Fruit fly (Drosophila melanogaster): Measurements from ENCODE around the gene muc.
A peak's percentile ranks its signal among the peaks of the same experiment; 100 is the strongest.

The muc gene

DNA sequence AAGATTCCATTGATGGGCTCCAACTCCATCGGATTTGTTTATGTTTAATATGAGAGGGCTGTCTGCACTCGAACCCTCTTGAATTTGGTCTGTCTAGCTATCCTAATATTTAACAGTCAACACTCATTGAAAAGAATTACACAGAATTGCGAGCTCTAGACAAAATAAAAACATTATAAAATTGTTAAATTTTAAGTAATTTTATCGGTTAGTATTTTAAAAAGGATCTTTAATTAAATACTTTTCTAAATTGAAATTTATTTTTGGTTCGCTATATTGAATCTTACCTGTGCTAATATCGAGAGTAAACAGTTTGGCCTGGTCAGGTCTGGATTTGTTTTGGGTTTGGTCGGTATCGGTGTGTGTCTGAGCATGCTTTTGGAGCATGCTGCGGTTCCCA lies 25.0 kb upstream of the muc start (continued):
- peak; percentile 68 for TF ChIP-seq Dek (tag; optimal IDR thresholded peaks at IDR 0.05)
- TF ChIP-seq CG17568 (GFP tag; optimal IDR thresholded peaks at IDR 0.05), result no peak
- no peak for TF ChIP-seq CG33213 (GFP tag; optimal IDR thresholded peaks at IDR 0.05)
- TF ChIP-seq amos (GFP tag; IDR thresholded peaks at IDR 0.05; ENCODE audit: partially characterized antibody), result no peak
- TF ChIP-seq D (optimal IDR thresholded peaks at IDR 0.05), result no peak
- TF ChIP-seq D (GFP tag; optimal IDR thresholded peaks at IDR 0.05), result peak; percentile 16
- TF ChIP-seq inv (GFP tag; IDR thresholded peaks at IDR 0.05; ENCODE audit: partially characterized antibody), result no peak
- TF ChIP-seq dmrt11E (tag; optimal IDR thresholded peaks at IDR 0.05), result peak; percentile 67
- TF ChIP-seq CG17912 (GFP tag; optimal IDR thresholded peaks at IDR 0.05), result peak; percentile 13
- no peak for TF ChIP-seq ERR (GFP tag; optimal IDR thresholded peaks at IDR 0.05)
- TF ChIP-seq CG7928 (GFP tag; optimal IDR thresholded peaks at IDR 0.05), result peak; percentile 12
- no peak; the same call in 1 of the 2 replicates for TF ChIP-seq CG8765 (GFP tag; IDR thresholded peaks at IDR 0.05)
- peak; percentile 27 for TF ChIP-seq org-1 (GFP tag; optimal IDR thresholded peaks at IDR 0.05)
- TF ChIP-seq PHDP (tag; optimal IDR thresholded peaks at IDR 0.05), result peak; percentile 77
- peak; percentile 71 for TF ChIP-seq CG12299 (tag; optimal IDR thresholded peaks at IDR 0.05)
- no peak for TF ChIP-seq CG15479 (GFP tag; optimal IDR thresholded peaks at IDR 0.05)
- peak; percentile 71 for TF ChIP-seq ind (GFP tag; optimal IDR thresholded peaks at IDR 0.05)
- TF ChIP-seq Dip2 (GFP tag; IDR thresholded peaks at IDR 0.05), result no peak
- peak; percentile 88 for TF ChIP-seq Ada2b (GFP tag; IDR thresholded peaks at IDR 0.05)
- TF ChIP-seq CG9609 (GFP tag; optimal IDR thresholded peaks at IDR 0.05), result peak; percentile 6
- peak; percentile 76; the same call in 2 of the 3 replicates for TF ChIP-seq CG11456 (GFP tag; IDR thresholded peaks at IDR 0.05)
- TF ChIP-seq CG6791 (GFP tag; IDR thresholded peaks at IDR 0.05; ENCODE audit: partially characterized antibody), result no peak
- TF ChIP-seq Fer3 (tag; optimal IDR thresholded peaks at IDR 0.05), result peak; percentile 80
- TF ChIP-seq CG4617 (GFP tag; optimal IDR thresholded peaks at IDR 0.05; ENCODE audit: borderline replicate concordance), result no peak
- no peak for TF ChIP-seq grn (GFP tag; optimal IDR thresholded peaks at IDR 0.05)
- peak; percentile 42 for TF ChIP-seq Nf-YC (tag; optimal IDR thresholded peaks at IDR 0.05)
- no peak for TF ChIP-seq CG13123 (GFP tag; optimal IDR thresholded peaks at IDR 0.05)

dm6 chr2L:7404923-7405322 lies 21.7 kb upstream of the muc start, which contains the start of gene CG5177:
Gene CG5177, plus strand, starts transcription at chr2L:7405227.
- TF ChIP-seq stwl (tag; optimal IDR thresholded peaks at IDR 0.05) (peak; percentile 27), ken (GFP tag; IDR thresholded peaks at IDR 0.05) (no peak), cg (GFP tag; optimal IDR thresholded peaks at IDR 0.05) (peak; percentile 20), CG7786 (GFP tag; optimal IDR thresholded peaks at IDR 0.05) (no peak), sd (tag; optimal IDR thresholded peaks at IDR 0.05) (peak; percentile 79), CG10543 (GFP tag; optimal IDR thresholded peaks at IDR 0.05) (peak; percentile 61), sens (GFP tag) (peak; percentile 52), Oli (tag; optimal IDR thresholded peaks at IDR 0.05) (no peak), CG6854 (GFP tag; optimal IDR thresholded peaks at IDR 0.05) (no peak), CG11085 (GFP tag; IDR thresholded peaks at IDR 0.05) (no peak), Med (GFP tag) (peak; percentile 41), CG12769 (tag; optimal IDR thresholded peaks at IDR 0.05) (peak; percentile 13), CHES-1-like (GFP tag; optimal IDR thresholded peaks at IDR 0.05) (no peak)

- TF ChIP-seq CG12769 (tag; optimal IDR thresholded peaks at IDR 0.05) (peak; percentile 15), sr (GFP tag; IDR thresholded peaks at IDR 0.05) (peak; percentile 79), CG1024 (GFP tag; IDR thresholded peaks at IDR 0.05) (no peak), Pdp1 (GFP tag; optimal IDR thresholded peaks at IDR 0.05) (peak in 1 of 2 experiments; percentile 48), twi (tag; optimal IDR thresholded peaks at IDR 0.05) (no peak), sd (tag; optimal IDR thresholded peaks at IDR 0.05) (peak; percentile 85), CG3407 (GFP tag; optimal IDR thresholded peaks at IDR 0.05) (no peak), al (GFP tag; IDR thresholded peaks at IDR 0.05) (no peak), seq (GFP tag; IDR thresholded peaks at IDR 0.05) (no peak), B-H2 (GFP tag; optimal IDR thresholded peaks at IDR 0.05) (no peak)
Observed at dm6 chr2L:7407638-7408037, 19.0 kb upstream of the muc start.

All from whole organism, embryonic.